Worm (Caenorhabditis elegans) whole organism, L4 larva: Measurements from ENCODE around the gene mrps-31.

Experiments
- lin-39 ChIP-seq: fragments of 150-350 bp; optimal IDR thresholded peaks from 2 replicates; lab custom pipeline; 2014; ENCODE audit warnings: missing biosample characterization, missing genetic modification reagents, missing genetic modification characterization
- pqm-1 ChIP-seq: sonication (generic microtip); optimal IDR thresholded peaks from 2 replicates; lab custom pipeline; 2017; ENCODE audit warnings: missing biosample characterization, missing genetic modification characterization
- snpc-4 ChIP-seq: fragments of 150-350 bp; optimal IDR thresholded peaks from 2 replicates; lab custom pipeline; 2014; ENCODE audit warnings: missing biosample characterization, missing genetic modification characterization

DNA sequence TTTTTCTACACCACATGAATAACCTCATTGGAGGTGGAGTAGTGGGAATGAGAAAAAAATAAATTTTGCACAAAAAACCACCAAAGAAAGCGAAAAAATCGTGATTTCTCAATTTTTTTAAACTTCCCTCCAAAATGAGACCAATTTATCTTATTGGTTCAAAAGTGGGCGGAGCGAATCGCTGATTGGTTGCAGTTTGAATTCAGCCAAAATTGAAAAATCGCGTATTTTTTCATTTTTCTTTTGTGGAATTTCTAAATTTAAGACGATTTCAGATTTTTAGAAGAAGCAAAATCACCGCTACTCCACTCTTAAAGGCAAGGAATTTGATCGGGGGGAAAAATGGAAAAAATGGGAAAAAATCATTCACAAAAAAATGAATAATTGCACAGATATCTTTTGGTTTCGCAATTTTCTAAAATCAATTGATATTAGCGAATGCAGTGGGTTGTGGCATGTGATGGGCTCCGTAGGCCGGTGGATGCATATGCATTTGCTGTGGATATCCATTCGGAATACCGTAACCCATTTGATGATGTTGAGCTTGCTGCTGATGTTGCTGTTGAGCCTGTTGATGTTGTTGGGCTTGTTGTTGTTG is 17.2 kb downstream of the mrps-31 start:
- TF ChIP-seq pqm-1 (no peak), lin-39 (tag; lab: Kevin White, UChicago) (no peak), snpc-4 (no peak)
